Worm (Caenorhabditis elegans) whole organism, L3 larva: ENCODE results near the gene ttll-4.

Source experiments
- R02D3.7 ChIP-seq: fragments of 150-350 bp; optimal IDR thresholded peaks from 2 replicates; lab custom pipeline; 2014; ENCODE audit warnings: missing biosample characterization, missing genetic modification characterization
- ama-1 ChIP-seq: fragments of 150-350 bp; optimal IDR thresholded peaks from 2 replicates; lab custom pipeline; 2018
- egl-5 ChIP-seq: fragments of 150-350 bp; optimal IDR thresholded peaks from 2 replicates; lab custom pipeline; 2017; ENCODE audit warnings: missing biosample characterization, missing genetic modification reagents, missing genetic modification characterization, inconsistent platforms
- elt-1 ChIP-seq: fragments of 150-350 bp; optimal IDR thresholded peaks from 2 replicates; lab custom pipeline; 2014; ENCODE audit warnings: missing biosample characterization, missing genetic modification characterization
- elt-2 ChIP-seq: sonication (generic microtip); optimal IDR thresholded peaks from 2 replicates; lab custom pipeline; 2016; ENCODE audit warnings: missing genetic modification reagents, mild to moderate bottlenecking, missing genetic modification characterization, missing compliant biosample characterization
- eor-1 ChIP-seq, 2 experiments: fragments of 150-350 bp; optimal IDR thresholded peaks; 2 replicates each; lab custom pipeline; 2014 to 2018; ENCODE audit warnings: missing biosample characterization in 2 of 2, missing genetic modification characterization in 2 of 2
- lin-15B ChIP-seq: fragments of 150-350 bp; optimal IDR thresholded peaks from 2 replicates; lab custom pipeline; 2014; ENCODE audit warnings: missing biosample characterization, missing genetic modification characterization
- nhr-12 ChIP-seq: fragments of 150-350 bp; optimal IDR thresholded peaks from 2 replicates; lab custom pipeline; 2014; ENCODE audit warnings: missing biosample characterization, missing genetic modification characterization
- nhr-237 ChIP-seq: fragments of 150-350 bp; optimal IDR thresholded peaks from 2 replicates; lab custom pipeline; 2014; ENCODE audit warnings: missing biosample characterization, missing genetic modification characterization
- unc-39 ChIP-seq: sonication (generic microtip); optimal IDR thresholded peaks from 4 replicates; lab custom pipeline; 2017; ENCODE audit warnings: missing biosample characterization, missing genetic modification characterization
- unc-62 ChIP-seq: fragments of 150-350 bp; sonication (generic microtip); optimal IDR thresholded peaks from 4 replicates; lab custom pipeline; 2014; ENCODE audit warnings: missing biosample characterization, missing genetic modification reagents, missing genetic modification characterization
- zag-1 ChIP-seq: fragments of 150-350 bp; optimal IDR thresholded peaks from 2 replicates; lab custom pipeline; 2014; ENCODE audit warnings: missing biosample characterization, missing genetic modification characterization
- ztf-4 ChIP-seq: fragments of 150-350 bp; optimal IDR thresholded peaks from 2 replicates; lab custom pipeline; 2014; ENCODE audit warnings: missing biosample characterization, missing genetic modification characterization

DNA sequence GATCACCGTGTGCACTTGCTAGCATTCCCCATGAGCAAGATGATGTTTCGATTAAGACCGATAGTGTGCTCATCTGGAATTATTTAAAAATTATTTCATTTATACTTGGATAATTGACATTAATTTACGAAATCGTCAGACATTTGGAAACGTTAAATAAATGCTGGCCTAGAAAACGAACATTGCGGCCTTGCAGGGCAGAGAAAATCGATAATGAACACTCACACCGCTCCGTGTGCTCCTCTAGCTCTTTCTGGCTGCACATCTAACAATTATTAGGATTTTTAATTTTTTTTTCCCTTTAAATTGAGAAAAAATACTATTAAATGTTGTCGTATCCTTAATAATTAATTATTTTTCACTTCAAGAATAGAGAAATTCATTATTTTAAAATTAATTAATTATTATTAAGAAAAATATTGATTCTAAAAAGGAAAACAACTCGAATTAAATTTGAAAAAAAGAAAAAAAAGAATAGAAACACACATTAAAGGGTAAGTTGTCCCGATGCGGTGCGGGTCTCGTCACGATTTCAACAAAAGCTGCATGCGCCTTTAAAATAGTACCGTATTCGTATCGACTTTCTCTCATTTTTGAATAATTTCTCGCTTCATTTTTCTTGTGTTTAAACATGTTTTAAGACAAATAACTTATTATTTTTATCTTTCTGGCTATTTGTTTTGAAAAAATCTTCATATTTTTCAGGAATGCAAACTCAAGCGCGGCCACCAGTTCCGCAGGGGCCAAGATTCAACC lies 3.7 kb upstream of the ttll-4 start, which contains the start of the genes gtf-2H3 and ham-3:
- TF ChIP-seq elt-2 (tag; lab: Kevin White, UChicago): no peak
- no peak for TF ChIP-seq zag-1 (tag; lab: Kevin White, UChicago)
- no peak for TF ChIP-seq ama-1 (lab: Kevin White, UChicago)
- no peak for TF ChIP-seq elt-1
- no peak for TF ChIP-seq R02D3.7 (tag; lab: Kevin White, UChicago)
- TF ChIP-seq ztf-4 (tag; lab: Kevin White, UChicago): no peak
- no peak for TF ChIP-seq unc-39 (tag; lab: Kevin White, UChicago)
- no peak for TF ChIP-seq eor-1 (tag; optimal IDR thresholded peaks at IDR 0.05; lab: Kevin White, UChicago)
- TF ChIP-seq egl-5 (tag; lab: Kevin White, UChicago): no peak
- TF ChIP-seq unc-62 (GFP tag; lab: Kevin White, UChicago): no peak
- no peak for TF ChIP-seq nhr-12 (tag; lab: Kevin White, UChicago)
- TF ChIP-seq nhr-237: no peak
- no peak for TF ChIP-seq lin-15B (tag; lab: Kevin White, UChicago)
